Worm (Caenorhabditis elegans): ENCODE measurements around the gene F39G3.5.

Gene F39G3.5

ce11 chrV:4686680-4687470 is 35.5 kb upstream of the F39G3.5 start, which contains the start of gene taf-10:
Gene taf-10 (plus strand): TSS chrV:4687103.
- TF ChIP-seq F39B2.1 (GFP tag; IDR thresholded peaks at IDR 0.05) (no peak), C06A6.2 (GFP tag; conservative IDR thresholded peaks at IDR 0.05) (peak; percentile 52; the same call in 1 of the 2 replicates), sdz-38 (tag; optimal IDR thresholded peaks at IDR 0.05) (no peak), nhr-80 (tag; optimal IDR thresholded peaks at IDR 0.05) (peak; percentile 29), mcd-1 (GFP tag; IDR thresholded peaks at IDR 0.05) (no peak), hlh-12 (tag; optimal IDR thresholded peaks at IDR 0.05) (no peak), ztf-6 (GFP tag; IDR thresholded peaks at IDR 0.05) (no peak), ceh-79 (tag; optimal IDR thresholded peaks at IDR 0.05) (no peak), lin-26 (GFP tag; IDR thresholded peaks at IDR 0.05) (no peak), sptf-2 (GFP tag; optimal IDR thresholded peaks at IDR 0.05) (no peak), Y79H2A.3 (GFP tag; conservative IDR thresholded peaks at IDR 0.05) (no peak), T07F8.4 (tag; optimal IDR thresholded peaks at IDR 0.05) (no peak), F57C9.4 (tag; optimal IDR thresholded peaks at IDR 0.05) (no peak), ztf-26 (tag; optimal IDR thresholded peaks at IDR 0.05) (no peak), F49E8.2 (tag; optimal IDR thresholded peaks at IDR 0.05; ENCODE audit: insufficient read depth) (no peak), egl-44 (GFP tag; IDR thresholded peaks at IDR 0.05) (0 out of 2 replicates have a peak, but pooled peaks have one; percentile 50), die-1 (tag; optimal IDR thresholded peaks at IDR 0.05) (no peak), F37B4.10 (GFP tag; IDR thresholded peaks at IDR 0.05) (no peak), ceh-100 (GFP tag; IDR thresholded peaks at IDR 0.05) (peak; percentile 15; the same call in 1 of the 2 replicates), rec-8 (tag; optimal IDR thresholded peaks at IDR 0.05) (no peak), zfh-2 (GFP tag; conservative IDR thresholded peaks at IDR 0.05) (no peak), F55B11.4 (tag; optimal IDR thresholded peaks at IDR 0.05; ENCODE audit: borderline replicate concordance, insufficient read depth) (no peak), attf-6 (GFP tag; IDR thresholded peaks at IDR 0.05) (no peak), dox-1 (GFP tag; IDR thresholded peaks at IDR 0.05) (peak; percentile 60), attf-5 (GFP tag; optimal IDR thresholded peaks at IDR 0.05) (peak; percentile 49), unc-62 (GFP tag; optimal IDR thresholded peaks at IDR 0.05) (no peak), madf-6 (GFP tag; IDR thresholded peaks at IDR 0.05) (peak; percentile 17; the same call in 1 of the 2 replicates), pbrm-1 (GFP tag; IDR thresholded peaks at IDR 0.05) (peak; percentile 49; the same call in 1 of the 2 replicates), ztf-25 (GFP tag; IDR thresholded peaks at IDR 0.05) (no peak), ekl-4 (GFP tag; IDR thresholded peaks at IDR 0.05) (no peak), Y56A3A.18 (GFP tag; IDR thresholded peaks at IDR 0.05) (no peak), nfyb-1 (GFP tag; IDR thresholded peaks at IDR 0.05) (0 out of 2 replicates have a peak, but pooled peaks have one; percentile 51), lin-54 (GFP tag; optimal IDR thresholded peaks at IDR 0.05) (peak; percentile 47), F23B12.7 (tag; optimal IDR thresholded peaks at IDR 0.05; ENCODE audit: insufficient read depth) (peak; percentile 7), cebp-1 (GFP tag; IDR thresholded peaks at IDR 0.05) (no peak), cebp-1 (tag; optimal IDR thresholded peaks at IDR 0.05) (no peak), hmg-1.2 (GFP tag; IDR thresholded peaks at IDR 0.05) (no peak), rpc-1 (optimal IDR thresholded peaks at IDR 0.05) (peak; percentile 8), rpc-1 (tag; optimal IDR thresholded peaks at IDR 0.05) (no peak), nfya-1 (tag; optimal IDR thresholded peaks at IDR 0.05; ENCODE audit: borderline replicate concordance, insufficient read depth) (no peak), attf-3 (GFP tag; conservative IDR thresholded peaks at IDR 0.05) (0 out of 2 replicates have a peak, but pooled peaks have one; percentile 25), ZK185.1 (tag; optimal IDR thresholded peaks at IDR 0.05; ENCODE audit: poor library complexity, severe bottlenecking) (no peak), tbp1 (GFP tag; optimal IDR thresholded peaks at IDR 0.05) (peak; percentile 9), dpl-1 (GFP tag; optimal IDR thresholded peaks at IDR 0.05) (no peak), F33H1.4 (GFP tag; IDR thresholded peaks at IDR 0.05) (no peak), ama-1 (optimal IDR thresholded peaks at IDR 0.05) (no peak), ama-1 (GFP tag; optimal IDR thresholded peaks at IDR 0.05) (no peak), C17E4.6 (GFP tag; IDR thresholded peaks at IDR 0.05) (no peak)
